Fruit fly (Drosophila melanogaster): ENCODE data around the gene Rev1.
A peak's percentile ranks its signal among the peaks of the same experiment; 100 is the strongest.

The Rev1 gene

DNA sequence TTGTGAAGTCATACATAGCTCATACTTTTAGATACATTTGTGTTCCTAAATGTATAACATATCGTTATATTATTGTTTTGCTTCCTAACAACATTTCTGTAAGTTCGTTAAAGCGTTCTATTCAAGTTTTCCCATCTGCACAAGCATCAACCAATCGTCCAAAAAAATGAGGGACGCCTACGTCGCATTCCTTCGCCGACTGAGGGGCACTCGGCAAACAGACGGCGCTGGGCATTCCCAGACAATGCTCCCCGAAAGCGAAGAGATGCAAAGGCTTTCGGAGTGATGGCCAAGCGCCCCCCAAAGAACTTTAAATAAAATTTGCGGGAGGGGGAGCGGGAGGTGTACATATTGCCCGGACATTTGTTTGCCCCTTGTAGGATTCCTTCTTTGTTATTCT, 43.4 kb upstream of the Rev1 start:
- TF ChIP-seq fru (GFP tag; optimal IDR thresholded peaks at IDR 0.05): no peak
- TF ChIP-seq sage (GFP tag; optimal IDR thresholded peaks at IDR 0.05): no peak

DNA sequence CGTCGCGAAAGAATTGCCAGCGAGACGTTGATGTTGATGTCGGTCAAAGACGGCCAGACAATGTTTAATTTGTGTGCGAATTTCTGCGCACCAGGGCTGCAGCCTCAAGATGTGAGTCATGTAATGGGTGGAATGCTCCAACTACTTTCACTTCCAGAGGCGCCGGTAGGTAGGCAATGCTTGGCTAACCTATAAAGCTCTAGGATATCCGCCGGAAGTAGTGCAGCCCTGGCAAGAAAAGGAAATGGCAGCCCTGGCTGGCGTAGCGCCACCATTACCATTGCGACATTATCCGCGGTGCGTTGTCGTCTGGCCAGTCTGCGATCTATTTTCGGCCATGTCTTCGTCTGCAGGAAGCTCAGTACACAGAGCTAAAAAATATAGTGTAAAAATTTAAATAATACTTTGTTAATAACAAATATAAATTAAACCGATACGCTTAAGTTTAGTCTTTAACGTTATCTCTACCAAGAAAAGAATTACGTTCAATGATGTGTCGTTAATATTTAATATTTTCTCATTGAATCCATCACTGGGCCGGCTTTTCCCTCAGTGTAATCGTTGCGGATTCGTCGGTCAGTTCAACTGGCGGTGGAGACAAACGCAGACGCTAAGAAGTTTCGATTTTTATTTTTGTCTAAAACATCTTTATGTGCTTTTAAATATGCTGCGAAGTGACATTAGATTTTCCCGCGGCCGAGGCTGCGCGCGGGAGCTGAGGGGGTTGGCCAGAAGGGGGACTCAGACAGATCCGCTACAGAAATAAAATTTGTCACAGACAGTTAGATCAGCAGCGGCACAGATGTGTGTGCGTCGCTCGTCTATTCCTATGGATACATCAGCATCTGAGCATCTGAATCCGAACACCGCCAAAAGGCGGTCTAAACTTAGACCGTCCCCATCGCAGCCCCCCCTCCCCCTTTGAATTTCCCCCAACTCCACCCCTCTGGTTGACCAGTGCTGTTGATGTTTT, 42.2 kb upstream of the Rev1 start:
- TF ChIP-seq Hr78 (GFP tag; optimal IDR thresholded peaks at IDR 0.05) (no peak), N (GFP tag; optimal IDR thresholded peaks at IDR 0.05) (no peak), Mio (GFP tag; optimal IDR thresholded peaks at IDR 0.05) (no peak), Hr83 (GFP tag; optimal IDR thresholded peaks at IDR 0.05; ENCODE audit: poor library complexity, severe bottlenecking) (no peak), Vsx2 (GFP tag; optimal IDR thresholded peaks at IDR 0.05; ENCODE audit: partially characterized antibody) (no peak), OdsH (GFP tag; optimal IDR thresholded peaks at IDR 0.05) (no peak), usp (GFP tag; optimal IDR thresholded peaks at IDR 0.05) (no peak), Jra (GFP tag; optimal IDR thresholded peaks at IDR 0.05) (no peak), Abd-B (GFP tag; optimal IDR thresholded peaks at IDR 0.05) (no peak), dl (GFP tag; optimal IDR thresholded peaks at IDR 0.05; ENCODE audit: insufficient read depth in 1 of 2, partially characterized antibody in 2 of 2) (no peak), br (GFP tag; optimal IDR thresholded peaks at IDR 0.05) (peak; percentile 14), ey (GFP tag; optimal IDR thresholded peaks at IDR 0.05) (peak; percentile 19), fru (GFP tag; optimal IDR thresholded peaks at IDR 0.05) (peak; percentile 58), GATAd (GFP tag; optimal IDR thresholded peaks at IDR 0.05) (no peak), woc (GFP tag; optimal IDR thresholded peaks at IDR 0.05) (no peak), Dif (GFP tag; optimal IDR thresholded peaks at IDR 0.05; ENCODE audit: partially characterized antibody) (no peak), pan (optimal IDR thresholded peaks at IDR 0.05) (no peak), jim (GFP tag; optimal IDR thresholded peaks at IDR 0.05) (no peak), sage (GFP tag; optimal IDR thresholded peaks at IDR 0.05) (no peak), psq (GFP tag; optimal IDR thresholded peaks at IDR 0.05) (peak; percentile 37), Rel (GFP tag; optimal IDR thresholded peaks at IDR 0.05) (no peak), Rel (tag; optimal IDR thresholded peaks at IDR 0.05) (peak; percentile 7), CrebA (GFP tag; optimal IDR thresholded peaks at IDR 0.05; ENCODE audit: borderline replicate concordance) (no peak), sv (GFP tag; optimal IDR thresholded peaks at IDR 0.05) (peak; percentile 11), CG32264 (GFP tag; optimal IDR thresholded peaks at IDR 0.05) (peak; percentile 4), Myc (optimal IDR thresholded peaks at IDR 0.05) (no peak), CG9705 (GFP tag; optimal IDR thresholded peaks at IDR 0.05) (peak; percentile 57), foxo (GFP tag; optimal IDR thresholded peaks at IDR 0.05) (peak in 1 of 2 experiments; percentile 53), Sp1 (GFP tag; optimal IDR thresholded peaks at IDR 0.05) (peak; percentile 62), dmrt93B (GFP tag; optimal IDR thresholded peaks at IDR 0.05) (peak; percentile 54), HLH106 (tag; optimal IDR thresholded peaks at IDR 0.05) (peak; percentile 71), Dfd (GFP tag; optimal IDR thresholded peaks at IDR 0.05) (no peak), brk (GFP tag; optimal IDR thresholded peaks at IDR 0.05) (no peak), Hnf4 (GFP tag; optimal IDR thresholded peaks at IDR 0.05) (no peak), rgr (GFP tag; optimal IDR thresholded peaks at IDR 0.05) (peak; percentile 46), h (GFP tag; optimal IDR thresholded peaks at IDR 0.05) (peak; percentile 47), dsf (GFP tag; optimal IDR thresholded peaks at IDR 0.05; ENCODE audit: borderline replicate concordance) (no peak), tai (GFP tag; optimal IDR thresholded peaks at IDR 0.05) (no peak), lola (GFP tag; optimal IDR thresholded peaks at IDR 0.05) (no peak)

Data from whole organism, wandering third instar larva.